Worm (Caenorhabditis elegans) whole organism, L4 larva: ENCODE results near the gene F33A8.7.

Source experiments
- F10B5.3 ChIP-seq: sonication (generic microtip); optimal IDR thresholded peaks from 2 replicates; lab custom pipeline; 2016; ENCODE audit warnings: mild to moderate bottlenecking, missing genetic modification characterization, missing compliant biosample characterization
- F49E8.2 ChIP-seq: sonication (generic microtip); optimal IDR thresholded peaks from 2 replicates; lab custom pipeline; 2016; ENCODE audit warnings: missing compliant biosample characterization, mild to moderate bottlenecking, missing genetic modification characterization, borderline replicate concordance
- T20F7.1 ChIP-seq: fragments of 200-800 bp; sonication (Bioruptor generic); optimal IDR thresholded peaks from 2 replicates; lab custom pipeline; 2018; ENCODE audit warnings: mild to moderate bottlenecking, missing genetic modification characterization, missing compliant biosample characterization
- Y105C5A.15 ChIP-seq: fragments of 200-800 bp; sonication (Bioruptor generic); IDR thresholded peaks from 2 replicates; pipeline ENCODE4 v1.3.6; 2022; ENCODE audit warnings: missing genetic modification characterization, missing compliant biosample characterization
- Y5F2A.4 ChIP-seq: fragments of 200-800 bp; sonication (Bioruptor generic); optimal IDR thresholded peaks from 2 replicates; lab custom pipeline; 2018; ENCODE audit warnings: mild to moderate bottlenecking, missing genetic modification characterization, missing compliant biosample characterization
- ZK337.2 ChIP-seq: fragments of 200-800 bp; sonication (Bioruptor generic); IDR thresholded peaks from 2 replicates; pipeline ENCODE4 v1.3.6; 2022; ENCODE audit warnings: missing genetic modification reagents, missing genetic modification characterization, missing compliant biosample characterization
- aha-1 ChIP-seq: fragments of 150-350 bp; peaks from one replicate; lab custom pipeline; 2014; ENCODE audit warnings: missing biosample characterization, missing genetic modification characterization
- ama-1 ChIP-seq: fragments of 150-350 bp; optimal IDR thresholded peaks from 2 replicates; lab custom pipeline; 2014; ENCODE audit warnings: inconsistent platforms, mixed read lengths
- attf-4 ChIP-seq: sonication (generic microtip); optimal IDR thresholded peaks from 3 replicates; lab custom pipeline; 2017; ENCODE audit warnings: missing biosample characterization, missing genetic modification characterization
- ceh-20 ChIP-seq: fragments of 200-800 bp; sonication (Bioruptor generic); IDR thresholded peaks from 2 replicates; pipeline ENCODE4 v1.3.6; 2022; ENCODE audit warnings: missing genetic modification reagents, missing genetic modification characterization, missing compliant biosample characterization
- ceh-62 ChIP-seq: sonication (generic microtip); optimal IDR thresholded peaks from 2 replicates; lab custom pipeline; 2017; ENCODE audit warnings: missing biosample characterization, missing genetic modification characterization
- daf-19 ChIP-seq: fragments of 200-800 bp; sonication (Bioruptor generic); conservative IDR thresholded peaks from 2 replicates; pipeline ENCODE4 v1.3.6; 2022; ENCODE audit warnings: missing genetic modification characterization, missing compliant biosample characterization
- daf-8 ChIP-seq: fragments of 200-800 bp; sonication (Bioruptor generic); IDR thresholded peaks from 2 replicates; pipeline ENCODE4 v1.3.6; 2022; ENCODE audit warnings: missing genetic modification characterization, missing compliant biosample characterization
- dmd-8 ChIP-seq: fragments of 200-800 bp; sonication (Bioruptor generic); IDR thresholded peaks from 2 replicates; pipeline ENCODE4 v1.3.6; 2022; ENCODE audit warnings: missing genetic modification characterization, missing compliant biosample characterization
- dmd-9 ChIP-seq: fragments of 200-800 bp; sonication (Bioruptor generic); IDR thresholded peaks from 2 replicates; pipeline ENCODE4 v1.3.6; 2022; ENCODE audit warnings: missing genetic modification reagents, missing genetic modification characterization, missing compliant biosample characterization
- hif-1 ChIP-seq, 2 experiments: sonication (generic microtip); optimal IDR thresholded peaks; 2 replicates each; lab custom pipeline; 2016 to 2017; ENCODE audit warnings: missing compliant biosample characterization in 2 of 2, missing genetic modification characterization in 2 of 2, missing genetic modification reagents in 2 of 2, missing genotype in 2 of 2, mild to moderate bottlenecking in 1 of 2
- hlh-30 ChIP-seq: sonication (generic microtip); optimal IDR thresholded peaks from 2 replicates; lab custom pipeline; 2017; ENCODE audit warnings: antibody characterized with exemption, mild to moderate bottlenecking, missing genetic modification characterization, missing compliant biosample characterization; ENCODE audit not compliant: insufficient read depth
- hmg-1.1 ChIP-seq: fragments of 200-800 bp; sonication (Bioruptor generic); IDR thresholded peaks from 2 replicates; pipeline ENCODE4 v1.3.6; 2022; ENCODE audit warnings: missing genetic modification reagents, missing genetic modification characterization, missing compliant biosample characterization
- lin-1 ChIP-seq: fragments of 200-800 bp; sonication (Bioruptor generic); IDR thresholded peaks from 2 replicates; pipeline ENCODE4 v1.3.6; 2022; ENCODE audit warnings: missing genetic modification reagents, missing genetic modification characterization, missing compliant biosample characterization
- lin-39 ChIP-seq: fragments of 150-350 bp; optimal IDR thresholded peaks from 2 replicates; lab custom pipeline; 2014; ENCODE audit warnings: missing biosample characterization, missing genetic modification reagents, missing genetic modification characterization
- lsy-2 ChIP-seq, 2 experiments: fragments of 150-350 bp in 1 of 2; sonication (generic microtip) in 1 of 2; optimal IDR thresholded peaks; 2 replicates each; lab custom pipeline; 2014 to 2017; ENCODE audit warnings: missing biosample characterization in 2 of 2, missing genetic modification characterization in 2 of 2
- mdt-29 ChIP-seq: fragments of 200-800 bp; sonication (Bioruptor generic); IDR thresholded peaks from 2 replicates; pipeline ENCODE4 v1.3.6; 2022; ENCODE audit warnings: missing genetic modification reagents, missing genetic modification characterization, missing compliant biosample characterization
- mep-1 ChIP-seq: fragments of 150-350 bp; sonication (generic microtip); optimal IDR thresholded peaks from 3 replicates; lab custom pipeline; 2014; ENCODE audit warnings: missing biosample characterization, missing genetic modification characterization
- mes-2 ChIP-seq: sonication (generic microtip); optimal IDR thresholded peaks from 2 replicates; lab custom pipeline; 2016; ENCODE audit warnings: missing genotype, mild to moderate bottlenecking, missing genetic modification characterization, missing compliant biosample characterization; ENCODE audit not compliant: poor library complexity, severe bottlenecking
- nhr-111 ChIP-seq: fragments of 200-800 bp; sonication (Bioruptor generic); optimal IDR thresholded peaks from 2 replicates; lab custom pipeline; 2018; ENCODE audit warnings: mild to moderate bottlenecking, missing genetic modification characterization, missing compliant biosample characterization
- nhr-28 ChIP-seq: fragments of 150-350 bp; optimal IDR thresholded peaks from 2 replicates; lab custom pipeline; 2014; ENCODE audit warnings: missing biosample characterization, missing genetic modification characterization
- nhr-48 ChIP-seq: sonication (generic microtip); optimal IDR thresholded peaks from 2 replicates; lab custom pipeline; 2016; ENCODE audit warnings: mild to moderate bottlenecking, missing genetic modification characterization, missing compliant biosample characterization
- nhr-76 ChIP-seq: fragments of 150-350 bp; optimal IDR thresholded peaks from 2 replicates; lab custom pipeline; 2014; ENCODE audit warnings: missing biosample characterization, missing genetic modification characterization
- pha-4 ChIP-seq, 2 experiments: fragments of 150-350 bp in 1 of 2; fragments of 200-800 bp in 1 of 2; sonication (Bioruptor generic) in 1 of 2; IDR thresholded peaks in 1 of 2; optimal IDR thresholded peaks in 1 of 2; 2 replicates each; pipeline versions ENCODE4 v1.3.6 to Lab custom; 2014 to 2022; ENCODE audit warnings: missing genetic modification characterization in 2 of 2, missing genetic modification reagents in 2 of 2, missing biosample characterization in 1 of 2, missing compliant biosample characterization in 1 of 2
- snpc-1.2 ChIP-seq: fragments of 200-800 bp; sonication (Bioruptor generic); IDR thresholded peaks from 2 replicates; pipeline ENCODE4 v1.3.6; 2022; ENCODE audit warnings: missing genetic modification reagents, missing genetic modification characterization, missing compliant biosample characterization
- snpc-4 ChIP-seq: fragments of 150-350 bp; optimal IDR thresholded peaks from 2 replicates; lab custom pipeline; 2014; ENCODE audit warnings: missing biosample characterization, missing genetic modification characterization
- spr-1 ChIP-seq: sonication (generic microtip); optimal IDR thresholded peaks from 2 replicates; lab custom pipeline; 2016; ENCODE audit warnings: mild to moderate bottlenecking, missing genetic modification characterization, missing compliant biosample characterization
- unc-62 ChIP-seq, 3 experiments: fragments of 150-350 bp in 1 of 3; sonication (generic microtip); optimal IDR thresholded peaks in 2 of 3; peaks in 1 of 3; 1 replicate in 1 of 3; 2 replicates in 2 of 3; lab custom pipeline; 2014 to 2017; ENCODE audit warnings: missing biosample characterization in 3 of 3, missing genetic modification characterization in 3 of 3, missing genetic modification reagents in 3 of 3, missing genotype in 1 of 3
- zfp-2 ChIP-seq: sonication (generic microtip); optimal IDR thresholded peaks from 2 replicates; lab custom pipeline; 2016; ENCODE audit warnings: mild to moderate bottlenecking, missing genetic modification characterization, missing compliant biosample characterization
- zip-2 ChIP-seq: fragments of 150-350 bp; optimal IDR thresholded peaks from 2 replicates; lab custom pipeline; 2014; ENCODE audit warnings: missing biosample characterization, missing genetic modification characterization
- ztf-7 ChIP-seq: fragments of 150-350 bp; optimal IDR thresholded peaks from 2 replicates; lab custom pipeline; 2014; ENCODE audit warnings: missing biosample characterization, missing genetic modification characterization

F33A8.7 gene

ce11 chrII:11025566-11025965 lies at the start of gene F33A8.7:
F33A8.7 (minus strand) TSS chrII:11025666.
- peak; percentile 5 for TF ChIP-seq aha-1 (tag; lab: Kevin White, UChicago)
- peak; percentile 25 for TF ChIP-seq nhr-48 (tag; lab: Kevin White, UChicago)
- TF ChIP-seq spr-1, result no peak

- TF ChIP-seq pha-4 (GFP tag; IDR thresholded peaks at IDR 0.05; lab: Robert Waterston, UW) (no peak), pha-4 (tag; optimal IDR thresholded peaks at IDR 0.05; lab: Kevin White, UChicago) (no peak), mes-2 (tag; lab: Kevin White, UChicago) (no peak), zfp-2 (tag; lab: Kevin White, UChicago) (no peak), ama-1 (no peak), hif-1 (tag; optimal IDR thresholded peaks at IDR 0.05; lab: Kevin White, UChicago) (no peak), ztf-7 (no peak), zip-2 (no peak), Y105C5A.15 (no peak), mep-1 (no peak), dmd-9 (no peak), mdt-29 (GFP tag; lab: Robert Waterston, UW) (no peak), nhr-76 (tag; lab: Kevin White, UChicago) (no peak)
Observed at ce11 chrII:11072565-11072964, 47.1 kb upstream of the F33A8.7 start.

- TF ChIP-seq lin-1 (GFP tag; lab: Robert Waterston, UW) (no peak), ceh-62 (tag; lab: Kevin White, UChicago) (no peak), ceh-20 (GFP tag; lab: Robert Waterston, UW) (no peak), F49E8.2 (no peak), F10B5.3 (tag; lab: Kevin White, UChicago) (no peak), lsy-2 (tag; optimal IDR thresholded peaks at IDR 0.05; lab: Kevin White, UChicago) (no peak), attf-4 (tag; lab: Kevin White, UChicago) (no peak), dmd-8 (no peak), unc-62 (GFP tag; optimal IDR thresholded peaks at IDR 0.05 in 1 of 2; lab: Kevin White, UChicago) (peak in 1 of 2 experiments; percentile 96), unc-62 (tag; optimal IDR thresholded peaks at IDR 0.05; lab: Kevin White, UChicago) (no peak), nhr-111 (GFP tag; lab: Kevin White, UChicago) (no peak), hmg-1.1 (0 out of 2 replicates have a peak, but pooled peaks have one; percentile 14), lin-39 (tag; lab: Kevin White, UChicago) (no peak)
Observed at ce11 chrII:11064191-11064695, 38.8 kb upstream of the F33A8.7 start.

- TF ChIP-seq hlh-30 (tag; lab: Kevin White, UChicago) (peak; percentile 39), daf-19 (GFP tag; lab: Robert Waterston, UW) (no peak), daf-8 (GFP tag; lab: Robert Waterston, UW) (no peak), T20F7.1 (GFP tag; lab: Kevin White, UChicago) (no peak), spr-1 (no peak), nhr-28 (tag; lab: Kevin White, UChicago) (peak; percentile 61), snpc-4 (no peak)
Observed at ce11 chrII:11057256-11057655, 31.8 kb upstream of the F33A8.7 start.

- TF ChIP-seq mep-1 (no peak), Y5F2A.4 (GFP tag; lab: Kevin White, UChicago) (no peak), F10B5.3 (tag; lab: Kevin White, UChicago) (no peak), zip-2 (no peak), pha-4 (GFP tag; IDR thresholded peaks at IDR 0.05; lab: Robert Waterston, UW) (no peak), pha-4 (tag; optimal IDR thresholded peaks at IDR 0.05; lab: Kevin White, UChicago) (no peak), ZK337.2 (GFP tag; lab: Robert Waterston, UW) (no peak), ceh-62 (tag; lab: Kevin White, UChicago) (no peak), snpc-1.2 (GFP tag; lab: Robert Waterston, UW) (no peak)
- TF ChIP-seq, all 104 proteins: peak for 0
Observed at ce11 chrII:11055223-11055622, 29.8 kb upstream of the F33A8.7 start, which contains the start of gene F45E10.2. F45E10.2 (minus strand) TSS chrII:11055323.
